Fruit fly (Drosophila melanogaster): ENCODE measurements around the gene Hml.

The Hml gene

DNA sequence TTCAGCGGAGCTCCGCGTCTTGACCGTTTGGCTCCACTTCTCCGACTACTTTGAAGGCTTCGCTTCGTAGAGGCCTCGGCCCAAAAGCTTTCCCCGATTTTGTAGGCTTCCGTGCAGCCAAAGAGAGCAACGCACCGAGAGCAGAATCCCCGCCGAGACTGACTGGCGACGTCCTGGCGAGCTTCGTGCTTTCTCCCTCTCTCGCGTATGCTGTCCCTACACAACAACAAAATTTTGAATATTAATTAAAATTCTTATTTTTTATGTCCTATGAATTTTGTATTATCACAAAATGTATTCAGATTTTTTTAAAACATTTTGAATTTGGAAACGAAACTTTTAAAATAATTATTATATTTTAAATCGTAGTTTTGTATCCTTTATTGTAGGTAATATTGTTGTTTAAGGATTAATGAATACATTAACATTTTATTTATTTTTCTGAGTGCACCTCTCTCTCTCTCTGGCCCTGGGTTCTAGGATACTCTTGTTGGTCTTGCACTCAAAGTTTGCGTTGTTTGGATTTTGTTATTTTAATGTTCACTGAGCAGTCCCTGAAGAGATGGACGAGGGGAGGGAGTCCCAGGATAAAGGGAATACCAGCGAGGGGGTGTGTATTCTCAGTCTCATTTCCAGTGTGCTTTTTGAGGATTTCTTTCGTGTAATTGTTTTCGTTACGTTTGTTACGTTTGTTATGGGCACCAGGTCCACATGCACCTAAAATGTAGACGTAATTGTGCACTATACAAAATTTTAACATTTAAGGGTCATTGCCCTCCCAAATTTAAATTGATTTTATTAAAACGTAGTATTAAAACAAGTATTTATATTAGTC lies 57.5 kb downstream of the Hml start, which contains the start of gene dysc (continued):
- TF ChIP-seq CG17802 (tag; optimal IDR thresholded peaks at IDR 0.05) (no peak), CG4328 (GFP tag; optimal IDR thresholded peaks at IDR 0.05) (peak; percentile 19), gem (tag; optimal IDR thresholded peaks at IDR 0.05) (peak; percentile 69), maf-S (GFP tag; optimal IDR thresholded peaks at IDR 0.05) (no peak), CG13775 (GFP tag; optimal IDR thresholded peaks at IDR 0.05) (no peak), CG10267 (tag; optimal IDR thresholded peaks at IDR 0.05) (no peak), insv (GFP tag; optimal IDR thresholded peaks at IDR 0.05) (no peak), abd-A (tag; optimal IDR thresholded peaks at IDR 0.05) (peak; percentile 83), CG2199 (GFP tag; IDR thresholded peaks at IDR 0.05) (no peak), CG8924 (tag; optimal IDR thresholded peaks at IDR 0.05) (peak; percentile 53), CG7839 (tag; optimal IDR thresholded peaks at IDR 0.05) (peak; percentile 59), CG16779 (GFP tag; IDR thresholded peaks at IDR 0.05) (0 out of 2 replicates have a peak, but pooled peaks have one; percentile 45), unpg (GFP tag; optimal IDR thresholded peaks at IDR 0.05) (peak; percentile 30), twi (tag; optimal IDR thresholded peaks at IDR 0.05) (no peak), CG31441 (GFP tag; IDR thresholded peaks at IDR 0.05) (0 out of 2 replicates have a peak, but pooled peaks have one; percentile 29), row (GFP tag; IDR thresholded peaks at IDR 0.05) (peak; percentile 67), CG5180 (GFP tag; optimal IDR thresholded peaks at IDR 0.05) (peak; percentile 4), Trl (optimal IDR thresholded peaks at IDR 0.05) (peak; percentile 5 to 57), Trl (GFP tag; optimal IDR thresholded peaks at IDR 0.05) (no peak), grau (tag; optimal IDR thresholded peaks at IDR 0.05) (peak; percentile 64), CG7745 (tag; optimal IDR thresholded peaks at IDR 0.05) (no peak), prd (optimal IDR thresholded peaks at IDR 0.05) (no peak), prd (GFP tag; IDR thresholded peaks at IDR 0.05) (no peak), CG7556 (GFP tag; optimal IDR thresholded peaks at IDR 0.05) (peak; percentile 65), CG11504 (tag; optimal IDR thresholded peaks at IDR 0.05) (peak; percentile 56), CG6765 (GFP tag; optimal IDR thresholded peaks at IDR 0.05) (no peak), Dll (GFP tag; IDR thresholded peaks at IDR 0.05; ENCODE audit: partially characterized antibody) (no peak), TFAM (GFP tag; optimal IDR thresholded peaks at IDR 0.05) (no peak), CG2889 (GFP tag; IDR thresholded peaks at IDR 0.05) (no peak), Aef1 (GFP tag; IDR thresholded peaks at IDR 0.05) (no peak), CG17829 (tag; optimal IDR thresholded peaks at IDR 0.05) (peak; percentile 8), Fer3 (tag; optimal IDR thresholded peaks at IDR 0.05) (peak; percentile 11), caup (GFP tag; optimal IDR thresholded peaks at IDR 0.05; ENCODE audit: severe bottlenecking) (peak; percentile 40), p53 (GFP tag; optimal IDR thresholded peaks at IDR 0.05) (no peak)

DNA sequence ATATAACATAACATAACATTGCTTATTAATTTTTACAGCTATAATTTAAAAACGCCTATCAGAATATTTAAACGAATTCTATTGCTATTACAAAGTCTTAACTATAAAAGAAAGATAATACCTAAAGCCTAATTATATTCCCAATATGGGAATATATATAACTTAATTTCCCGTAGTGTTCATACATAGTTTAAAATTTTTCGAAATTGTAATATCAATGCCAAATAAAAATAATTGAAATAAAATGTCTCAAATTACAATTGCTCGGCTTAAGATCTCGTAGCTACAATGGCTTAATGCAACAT lies 58.1 kb downstream of the Hml start:
- no peak for TF ChIP-seq HLH4C (GFP tag; IDR thresholded peaks at IDR 0.05; ENCODE audit: partially characterized antibody)
- no peak for TF ChIP-seq sr (GFP tag; IDR thresholded peaks at IDR 0.05)
- no peak for TF ChIP-seq dan (GFP tag; IDR thresholded peaks at IDR 0.05)
- TF ChIP-seq CG11504 (tag; optimal IDR thresholded peaks at IDR 0.05): peak; percentile 46
- TF ChIP-seq tio (GFP tag; optimal IDR thresholded peaks at IDR 0.05): no peak
- TF ChIP-seq trem (tag; optimal IDR thresholded peaks at IDR 0.05): no peak
- TF ChIP-seq slbo (GFP tag; IDR thresholded peaks at IDR 0.05): peak; percentile 44; the same call in 1 of the 2 replicates
- TF ChIP-seq CG7556 (GFP tag; optimal IDR thresholded peaks at IDR 0.05): peak; percentile 35
- no peak for TF ChIP-seq disco-r (GFP tag; optimal IDR thresholded peaks at IDR 0.05)
- no peak for TF ChIP-seq crc (GFP tag; optimal IDR thresholded peaks at IDR 0.05)
- TF ChIP-seq GATAe (GFP tag; conservative IDR thresholded peaks at IDR 0.05): no peak
- TF ChIP-seq Asciz (GFP tag; optimal IDR thresholded peaks at IDR 0.05): no peak
- TF ChIP-seq lmd (GFP tag; IDR thresholded peaks at IDR 0.05): no peak
- peak; percentile 32 for TF ChIP-seq dmrt99B (tag; optimal IDR thresholded peaks at IDR 0.05)
- TF ChIP-seq CG2678 (tag; optimal IDR thresholded peaks at IDR 0.05): peak; percentile 60
- peak; percentile 44 for TF ChIP-seq CG7839 (tag; optimal IDR thresholded peaks at IDR 0.05)
- TF ChIP-seq fd3F (GFP tag; optimal IDR thresholded peaks at IDR 0.05): peak; percentile 16
- TF ChIP-seq CG6683 (GFP tag; optimal IDR thresholded peaks at IDR 0.05): no peak
- TF ChIP-seq dati (GFP tag; IDR thresholded peaks at IDR 0.05): no peak
- no peak for TF ChIP-seq repo (GFP tag; optimal IDR thresholded peaks at IDR 0.05)
